Worm (Caenorhabditis elegans) whole organism, L3 larva: ENCODE measurements around the gene T02H6.11.

Source experiments
- R02D3.7 ChIP-seq: fragments of 150-350 bp; optimal IDR thresholded peaks from 2 replicates; lab custom pipeline; 2014; ENCODE audit warnings: missing biosample characterization, missing genetic modification characterization
- ZK546.5 ChIP-seq: sonication (generic microtip); optimal IDR thresholded peaks from 2 replicates; lab custom pipeline; 2017; ENCODE audit warnings: missing biosample characterization, missing genetic modification characterization
- aly-2 ChIP-seq: fragments of 150-350 bp; optimal IDR thresholded peaks from 2 replicates; lab custom pipeline; 2014; ENCODE audit warnings: missing biosample characterization, missing genetic modification characterization
- ceh-28 ChIP-seq: fragments of 150-350 bp; optimal IDR thresholded peaks from 2 replicates; lab custom pipeline; 2014; ENCODE audit warnings: missing biosample characterization, missing genetic modification reagents, missing genetic modification characterization
- ceh-82 ChIP-seq: fragments of 150-350 bp; optimal IDR thresholded peaks from 2 replicates; lab custom pipeline; 2014; ENCODE audit warnings: missing biosample characterization, missing genetic modification characterization
- ceh-9 ChIP-seq: sonication (generic microtip); optimal IDR thresholded peaks from 2 replicates; lab custom pipeline; 2018; ENCODE audit warnings: missing biosample characterization, missing genetic modification characterization
- daf-12 ChIP-seq: fragments of 150-350 bp; optimal IDR thresholded peaks from 2 replicates; lab custom pipeline; 2014; ENCODE audit warnings: missing biosample characterization, missing genetic modification reagents, missing genetic modification characterization
- egl-5 ChIP-seq: fragments of 150-350 bp; optimal IDR thresholded peaks from 2 replicates; lab custom pipeline; 2017; ENCODE audit warnings: missing biosample characterization, missing genetic modification reagents, missing genetic modification characterization, inconsistent platforms
- elt-1 ChIP-seq: fragments of 150-350 bp; optimal IDR thresholded peaks from 2 replicates; lab custom pipeline; 2014; ENCODE audit warnings: missing biosample characterization, missing genetic modification characterization
- elt-2 ChIP-seq: sonication (generic microtip); optimal IDR thresholded peaks from 2 replicates; lab custom pipeline; 2016; ENCODE audit warnings: missing genetic modification reagents, mild to moderate bottlenecking, missing genetic modification characterization, missing compliant biosample characterization
- elt-3 ChIP-seq, 3 experiments: fragments of 150-350 bp in 1 of 3; sonication (generic microtip) in 2 of 3; optimal IDR thresholded peaks; 2 replicates in 2 of 3; 4 replicates in 1 of 3; lab custom pipeline; 2014 to 2017; ENCODE audit warnings: missing biosample characterization in 3 of 3, missing genetic modification characterization in 3 of 3
- eor-1 ChIP-seq, 2 experiments: fragments of 150-350 bp; optimal IDR thresholded peaks; 2 replicates each; lab custom pipeline; 2014 to 2018; ENCODE audit warnings: missing biosample characterization in 2 of 2, missing genetic modification characterization in 2 of 2
- fkh-10 ChIP-seq: sonication (generic microtip); optimal IDR thresholded peaks from 2 replicates; lab custom pipeline; 2017; ENCODE audit warnings: missing biosample characterization, missing genetic modification reagents, missing genetic modification characterization
- fkh-2 ChIP-seq: fragments of 150-350 bp; optimal IDR thresholded peaks from 2 replicates; lab custom pipeline; 2014; ENCODE audit warnings: missing biosample characterization, missing genetic modification reagents, missing genetic modification characterization
- fos-1 ChIP-seq: fragments of 150-350 bp; optimal IDR thresholded peaks from 2 replicates; lab custom pipeline; 2014; ENCODE audit warnings: missing biosample characterization, missing genetic modification characterization
- hmg-11 ChIP-seq: sonication (generic microtip); optimal IDR thresholded peaks from 2 replicates; lab custom pipeline; 2016; ENCODE audit warnings: missing genetic modification characterization, missing compliant biosample characterization
- jun-1 ChIP-seq: fragments of 150-350 bp; optimal IDR thresholded peaks from 2 replicates; lab custom pipeline; 2014; ENCODE audit warnings: missing biosample characterization, missing genetic modification reagents, missing genetic modification characterization
- lin-15B ChIP-seq: fragments of 150-350 bp; optimal IDR thresholded peaks from 2 replicates; lab custom pipeline; 2014; ENCODE audit warnings: missing biosample characterization, missing genetic modification characterization
- lin-39 ChIP-seq: fragments of 150-350 bp; optimal IDR thresholded peaks from 2 replicates; lab custom pipeline; 2018; ENCODE audit warnings: missing biosample characterization, missing genetic modification reagents, missing genetic modification characterization
- lsy-12 ChIP-seq: sonication (generic microtip); optimal IDR thresholded peaks from 2 replicates; lab custom pipeline; 2016; ENCODE audit warnings: mild to moderate bottlenecking, missing genetic modification characterization, missing compliant biosample characterization
- mdl-1 ChIP-seq: fragments of 150-350 bp; optimal IDR thresholded peaks from 2 replicates; lab custom pipeline; 2014; ENCODE audit warnings: missing biosample characterization, missing genetic modification characterization
- nfya-1 ChIP-seq: sonication (generic microtip); optimal IDR thresholded peaks from 2 replicates; lab custom pipeline; 2017; ENCODE audit warnings: missing genetic modification characterization, mild to moderate bottlenecking, missing compliant biosample characterization, antibody characterized with exemption, moderate library complexity; ENCODE audit not compliant: insufficient read depth
- nhr-11 ChIP-seq: fragments of 150-350 bp; optimal IDR thresholded peaks from 2 replicates; lab custom pipeline; 2014; ENCODE audit warnings: missing biosample characterization, missing genetic modification characterization
- nhr-23 ChIP-seq: fragments of 150-350 bp; optimal IDR thresholded peaks from 2 replicates; lab custom pipeline; 2014; ENCODE audit warnings: missing biosample characterization, missing genetic modification reagents, missing genetic modification characterization
- nhr-237 ChIP-seq: fragments of 150-350 bp; optimal IDR thresholded peaks from 2 replicates; lab custom pipeline; 2014; ENCODE audit warnings: missing biosample characterization, missing genetic modification characterization
- nhr-25 ChIP-seq: sonication (generic microtip); optimal IDR thresholded peaks from 2 replicates; lab custom pipeline; 2017; ENCODE audit warnings: missing biosample characterization, missing genetic modification characterization
- nhr-28 ChIP-seq: fragments of 150-350 bp; optimal IDR thresholded peaks from 2 replicates; lab custom pipeline; 2014; ENCODE audit warnings: missing biosample characterization, missing genetic modification characterization
- nhr-67 ChIP-seq: fragments of 150-350 bp; optimal IDR thresholded peaks from 2 replicates; lab custom pipeline; 2014; ENCODE audit warnings: missing biosample characterization, missing genetic modification characterization
- nhr-76 ChIP-seq: fragments of 150-350 bp; sonication (generic microtip); optimal IDR thresholded peaks from 5 replicates; lab custom pipeline; 2014; ENCODE audit warnings: missing biosample characterization, missing genetic modification characterization
- nhr-77 ChIP-seq: fragments of 150-350 bp; optimal IDR thresholded peaks from 2 replicates; lab custom pipeline; 2014; ENCODE audit warnings: missing biosample characterization, missing genetic modification characterization
- pha-4 ChIP-seq: fragments of 150-350 bp; optimal IDR thresholded peaks from 2 replicates; lab custom pipeline; 2014; ENCODE audit warnings: missing biosample characterization, missing genetic modification reagents, missing genetic modification characterization
- pqm-1 ChIP-seq: fragments of 150-350 bp; optimal IDR thresholded peaks from 2 replicates; lab custom pipeline; 2017; ENCODE audit warnings: missing biosample characterization, missing genetic modification characterization, inconsistent platforms
- skn-1 ChIP-seq: fragments of 150-350 bp; optimal IDR thresholded peaks from 2 replicates; lab custom pipeline; 2014; ENCODE audit warnings: missing biosample characterization, missing genetic modification characterization
- snpc-4 ChIP-seq: fragments of 150-350 bp; optimal IDR thresholded peaks from 2 replicates; lab custom pipeline; 2014; ENCODE audit warnings: missing biosample characterization, missing genetic modification characterization
- tbx-2 ChIP-seq: sonication (generic microtip); optimal IDR thresholded peaks from 2 replicates; lab custom pipeline; 2016; ENCODE audit warnings: mild to moderate bottlenecking, missing genetic modification characterization, missing compliant biosample characterization
- unc-39 ChIP-seq: sonication (generic microtip); optimal IDR thresholded peaks from 4 replicates; lab custom pipeline; 2017; ENCODE audit warnings: missing biosample characterization, missing genetic modification characterization
- zag-1 ChIP-seq: fragments of 150-350 bp; optimal IDR thresholded peaks from 2 replicates; lab custom pipeline; 2014; ENCODE audit warnings: missing biosample characterization, missing genetic modification characterization
- ztf-11 ChIP-seq: fragments of 150-350 bp; optimal IDR thresholded peaks from 2 replicates; lab custom pipeline; 2014; ENCODE audit warnings: missing biosample characterization, missing genetic modification characterization
- ztf-4 ChIP-seq: fragments of 150-350 bp; optimal IDR thresholded peaks from 2 replicates; lab custom pipeline; 2014; ENCODE audit warnings: missing biosample characterization, missing genetic modification characterization

Gene T02H6.11

ce11 chrII:684811-685210, 16.1 kb downstream of the T02H6.11 start, which contains the start of gene T02H6.5:
T02H6.5 (plus strand) TSS chrII:685111.
- no peak for TF ChIP-seq jun-1 (tag; lab: Kevin White, UChicago)
- TF ChIP-seq nhr-25 (tag; lab: Kevin White, UChicago): no peak
- no peak for TF ChIP-seq lin-39
- no peak for TF ChIP-seq R02D3.7 (tag; lab: Kevin White, UChicago)
- no peak for TF ChIP-seq nhr-28 (tag; lab: Kevin White, UChicago)
- no peak for TF ChIP-seq pha-4
- TF ChIP-seq mdl-1 (tag; lab: Kevin White, UChicago): no peak
- no peak for TF ChIP-seq elt-3 (tag; optimal IDR thresholded peaks at IDR 0.05; lab: Kevin White, UChicago)
- TF ChIP-seq nfya-1 (tag; lab: Kevin White, UChicago): no peak
- no peak for TF ChIP-seq tbx-2 (tag; lab: Kevin White, UChicago)
- no peak for TF ChIP-seq fkh-2 (tag; lab: Kevin White, UChicago)
- no peak for TF ChIP-seq lin-15B (tag; lab: Kevin White, UChicago)
- TF ChIP-seq ceh-28 (tag; lab: Kevin White, UChicago): no peak
- no peak for TF ChIP-seq ZK546.5 (tag; lab: Kevin White, UChicago)

- no peak for TF ChIP-seq nhr-77 (tag; lab: Kevin White, UChicago)
These were observed 17.5 kb downstream of the T02H6.11 start, which contains the start of gene T02H6.6 for ce11 chrII:683467-683866. T02H6.6 (plus strand) TSS chrII:683767.

ce11 chrII:682326-682725, 18.6 kb downstream of the T02H6.11 start, which contains the start of gene T02H6.7:
T02H6.7 (plus strand) TSS chrII:682626.
- TF ChIP-seq nhr-67 (tag; lab: Kevin White, UChicago) (no peak), lsy-12 (tag; lab: Kevin White, UChicago) (no peak), skn-1 (no peak), pha-4 (no peak), nhr-23 (no peak), R02D3.7 (tag; lab: Kevin White, UChicago) (no peak), egl-5 (tag; lab: Kevin White, UChicago) (no peak), unc-39 (tag; lab: Kevin White, UChicago) (no peak), elt-1 (no peak), tbx-2 (tag; lab: Kevin White, UChicago) (no peak), lin-39 (no peak), snpc-4 (no peak), nhr-77 (tag; lab: Kevin White, UChicago) (no peak), ztf-4 (tag; lab: Kevin White, UChicago) (no peak)

ce11 chrII:680612-681011, 20.3 kb downstream of the T02H6.11 start, which contains the start of the genes T02H6.10 and T02H6.8:
T02H6.10 (minus strand) TSS chrII:680712.
T02H6.8 (plus strand) TSS chrII:680832.
- no peak for TF ChIP-seq ztf-11 (tag; lab: Kevin White, UChicago)
- TF ChIP-seq elt-2: no peak
- TF ChIP-seq elt-1: no peak
- TF ChIP-seq fos-1 (tag; lab: Kevin White, UChicago): no peak
- TF ChIP-seq mdl-1 (tag; lab: Kevin White, UChicago): no peak
- TF ChIP-seq nhr-77 (tag; lab: Kevin White, UChicago): no peak
- TF ChIP-seq hmg-11 (tag; lab: Kevin White, UChicago): no peak
- TF ChIP-seq aly-2 (tag; lab: Kevin White, UChicago): no peak
- no peak for TF ChIP-seq snpc-4
- no peak for TF ChIP-seq zag-1 (tag; lab: Kevin White, UChicago)
- TF ChIP-seq fkh-10: no peak
- no peak for TF ChIP-seq nhr-11
- no peak for TF ChIP-seq jun-1 (tag; lab: Kevin White, UChicago)
- TF ChIP-seq tbx-2 (tag; lab: Kevin White, UChicago): no peak
- TF ChIP-seq pha-4: no peak
- TF ChIP-seq nhr-67 (tag; lab: Kevin White, UChicago): no peak
- no peak for TF ChIP-seq nhr-23
- TF ChIP-seq, all 47 proteins: peak for 0

ce11 chrII:678581-678980, 22.3 kb downstream of the T02H6.11 start, which contains the start of gene T02H6.9:
T02H6.9 (plus strand) TSS chrII:678881.
- TF ChIP-seq daf-12 (tag; lab: Kevin White, UChicago) (no peak), ceh-9 (tag; lab: Kevin White, UChicago) (no peak), fos-1 (tag; lab: Kevin White, UChicago) (no peak), pqm-1 (tag; lab: Kevin White, UChicago) (no peak), nhr-25 (tag; lab: Kevin White, UChicago) (no peak), nhr-237 (tag; lab: Kevin White, UChicago) (no peak), eor-1 (tag; optimal IDR thresholded peaks at IDR 0.05; lab: Kevin White, UChicago) (no peak), nhr-76 (no peak), unc-39 (tag; lab: Kevin White, UChicago) (no peak), nhr-77 (tag; lab: Kevin White, UChicago) (no peak), ceh-82 (tag; lab: Kevin White, UChicago) (no peak), nfya-1 (tag; lab: Kevin White, UChicago) (no peak), elt-2 (no peak), lsy-12 (tag; lab: Kevin White, UChicago) (no peak), egl-5 (tag; lab: Kevin White, UChicago) (no peak), nhr-11 (no peak)
